Fruit fly (Drosophila melanogaster): ENCODE data around the gene IKKbeta.

DNA sequence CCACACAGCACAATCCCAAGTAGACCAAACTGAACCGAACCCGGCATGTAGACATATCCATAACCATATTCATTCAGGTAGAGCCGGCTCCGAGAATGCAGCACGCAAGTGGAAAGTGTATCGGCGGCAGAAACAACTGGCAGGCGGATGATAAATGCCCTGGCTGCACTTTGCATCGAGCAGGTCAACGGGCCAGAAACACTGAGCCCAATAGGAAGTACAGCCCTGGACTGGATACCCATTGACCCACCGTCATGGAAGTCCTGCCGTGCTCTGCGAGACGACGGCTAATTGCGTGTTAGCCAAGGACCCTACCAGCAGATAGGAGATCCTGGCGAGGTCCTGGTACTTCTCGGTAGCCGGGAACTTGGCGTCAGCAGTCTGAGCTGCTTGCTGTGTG lies 19.6 kb downstream of the IKKbeta start:
- TF ChIP-seq ovo (GFP tag; optimal IDR thresholded peaks at IDR 0.05), result no peak
- no peak for TF ChIP-seq cnc (optimal IDR thresholded peaks at IDR 0.05)
- no peak for TF ChIP-seq CG11617 (GFP tag; optimal IDR thresholded peaks at IDR 0.05)
- TF ChIP-seq CG1620 (GFP tag; optimal IDR thresholded peaks at IDR 0.05), result no peak
- no peak for TF ChIP-seq CG14711 (tag; optimal IDR thresholded peaks at IDR 0.05)
- TF ChIP-seq toe (GFP tag; optimal IDR thresholded peaks at IDR 0.05), result no peak
- TF ChIP-seq pad (GFP tag; optimal IDR thresholded peaks at IDR 0.05), result no peak
